Fruit fly (Drosophila melanogaster) Kc167 (cell line): ENCODE measurements around the gene CG12986.

Experiments used
- Myc ChIP-seq: fragments of >200 bp; optimal IDR thresholded peaks from 2 replicates; lab custom pipeline; 2017; ENCODE audit warnings: missing external identifiers
- Sin3A ChIP-seq: fragments of >200 bp; optimal IDR thresholded peaks from 2 replicates; lab custom pipeline; 2018; ENCODE audit warnings: missing external identifiers
- h ChIP-seq: fragments of >200 bp; optimal IDR thresholded peaks from 3 replicates; lab custom pipeline; 2018; ENCODE audit warnings: missing external identifiers
- ttk ChIP-seq: sonication (Bioruptor generic); optimal IDR thresholded peaks from 2 replicates; lab custom pipeline; 2017; ENCODE audit warnings: missing external identifiers

DNA sequence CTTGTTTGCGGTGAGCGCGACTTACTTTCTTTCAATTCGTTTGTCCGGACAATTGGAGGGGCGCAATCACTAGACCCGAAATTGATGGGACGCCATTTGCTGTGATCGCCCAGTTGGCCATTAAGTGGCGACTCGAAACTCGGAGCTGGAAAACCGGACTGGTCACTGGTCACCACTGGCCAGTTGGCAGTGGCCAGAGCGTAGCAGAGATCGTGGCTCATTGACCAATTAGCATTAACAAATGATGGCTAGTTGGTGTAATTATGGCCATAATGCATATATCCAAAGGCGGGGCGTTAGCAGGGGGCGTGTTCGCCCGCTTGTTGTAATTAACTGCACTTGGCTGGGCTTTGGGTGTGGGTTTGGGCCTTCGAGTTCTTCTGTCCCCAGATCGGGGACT lies 47.6 kb downstream of the CG12986 start:
- TF ChIP-seq h (lab: Kevin White, UChicago) = no peak
- no peak for TF ChIP-seq Myc
- no peak for TF ChIP-seq Sin3A (lab: Kevin White, UChicago)
- TF ChIP-seq ttk (lab: Kevin White, UChicago) = no peak
